Fruit fly (Drosophila melanogaster) whole organism, embryonic: Measurements from ENCODE around the gene CG32369.

Source experiments
- Abd-B ChIP-seq: fragments of 200-800 bp; sonication (Bioruptor generic); optimal IDR thresholded peaks from 2 replicates; lab custom pipeline; 2018; ENCODE audit warnings: missing biosample characterization, mild to moderate bottlenecking, missing genetic modification characterization, moderate library complexity
- CG11695 ChIP-seq: fragments of 200-800 bp; sonication (Bioruptor generic); IDR thresholded peaks from 3 replicates; pipeline ENCODE4 v1.3.6; 2022; ENCODE audit warnings: missing biosample characterization, missing genetic modification characterization
- CG13287 ChIP-seq: fragments of 200-800 bp; sonication (Bioruptor generic); IDR thresholded peaks from 2 replicates; pipeline ENCODE4 v1.3.6; 2022; ENCODE audit warnings: missing biosample characterization, missing genetic modification characterization; ENCODE audit not compliant: partially characterized antibody
- CG13775 ChIP-seq: fragments of 200-800 bp; sonication (Bioruptor generic); optimal IDR thresholded peaks from 3 replicates; lab custom pipeline; 2017; ENCODE audit warnings: missing biosample characterization, mild to moderate bottlenecking, missing genetic modification characterization
- CG18764 ChIP-seq: fragments of 200-800 bp; sonication (Bioruptor generic); optimal IDR thresholded peaks from 3 replicates; lab custom pipeline; 2016; ENCODE audit warnings: missing biosample characterization, missing genetic modification characterization
- CG31365 ChIP-seq: fragments of 200-800 bp; sonication (Bioruptor generic); optimal IDR thresholded peaks from 2 replicates; lab custom pipeline; 2018; ENCODE audit warnings: missing biosample characterization, mild to moderate bottlenecking, missing genetic modification characterization
- CG31441 ChIP-seq: fragments of 200-800 bp; sonication (Bioruptor generic); IDR thresholded peaks from 2 replicates; pipeline ENCODE4 v1.3.6; 2022; ENCODE audit warnings: missing biosample characterization, missing genetic modification characterization
- CG3163 ChIP-seq: fragments of 200-800 bp; sonication (Bioruptor generic); optimal IDR thresholded peaks from 3 replicates; lab custom pipeline; 2016; ENCODE audit warnings: missing biosample characterization, missing genetic modification characterization
- CG32532 ChIP-seq: fragments of 200-800 bp; sonication (Bioruptor generic); IDR thresholded peaks from 2 replicates; pipeline ENCODE4 v1.3.6; 2022; ENCODE audit warnings: missing biosample characterization, missing genetic modification characterization
- CG3838 ChIP-seq: fragments of 200-800 bp; sonication (Bioruptor generic); optimal IDR thresholded peaks from 3 replicates; lab custom pipeline; 2016; ENCODE audit warnings: missing biosample characterization, missing genetic modification characterization
- CG4360 ChIP-seq: fragments of 200-800 bp; sonication (Bioruptor generic); IDR thresholded peaks from 2 replicates; pipeline ENCODE4 v1.3.6; 2022; ENCODE audit warnings: missing biosample characterization, missing genetic modification characterization
- CG4404 ChIP-seq: fragments of 200-800 bp; sonication (Bioruptor generic); IDR thresholded peaks from 2 replicates; pipeline ENCODE4 v1.3.6; 2022; ENCODE audit warnings: missing biosample characterization, missing genetic modification characterization
- CG4617 ChIP-seq: fragments of 200-800 bp; sonication (Bioruptor generic); optimal IDR thresholded peaks from 3 replicates; lab custom pipeline; 2016; ENCODE audit warnings: missing biosample characterization, missing genetic modification characterization, borderline replicate concordance
- CG7963 ChIP-seq: fragments of 200-800 bp; sonication (Bioruptor generic); IDR thresholded peaks from 3 replicates; pipeline ENCODE4 v1.3.6; 2022; ENCODE audit warnings: missing biosample characterization, missing genetic modification characterization; ENCODE audit not compliant: partially characterized antibody
- CG8281 ChIP-seq: fragments of 200-800 bp; sonication (Bioruptor generic); optimal IDR thresholded peaks from 2 replicates; lab custom pipeline; 2018; ENCODE audit warnings: missing biosample characterization, mild to moderate bottlenecking, missing genetic modification characterization, moderate library complexity
- CG8924 ChIP-seq: fragments of 200-800 bp; optimal IDR thresholded peaks from 3 replicates; lab custom pipeline; 2019; ENCODE audit warnings: missing biosample characterization, mild to moderate bottlenecking, missing genetic modification characterization, moderate library complexity
- CG9817 ChIP-seq: fragments of 200-800 bp; sonication (Bioruptor generic); optimal IDR thresholded peaks from 2 replicates; lab custom pipeline; 2018; ENCODE audit warnings: missing biosample characterization, mild to moderate bottlenecking, missing genetic modification characterization, moderate library complexity
- CkIIα-i1 ChIP-seq: fragments of 200-800 bp; sonication (Bioruptor generic); IDR thresholded peaks from 2 replicates; pipeline ENCODE4 v1.3.6; 2022; ENCODE audit warnings: missing biosample characterization, missing genetic modification characterization
- CoRest ChIP-seq: fragments of 200-800 bp; sonication (Bioruptor generic); optimal IDR thresholded peaks from 3 replicates; lab custom pipeline; 2018; ENCODE audit warnings: missing biosample characterization, mild to moderate bottlenecking, missing genetic modification characterization, moderate library complexity
- E2f2 ChIP-seq: fragments of 200-800 bp; sonication (Bioruptor generic); IDR thresholded peaks from 2 replicates; pipeline ENCODE4 v1.3.6; 2022; ENCODE audit warnings: missing biosample characterization, missing genetic modification characterization
- ERR ChIP-seq: fragments of 200-800 bp; sonication (Bioruptor generic); optimal IDR thresholded peaks from 2 replicates; lab custom pipeline; 2016; ENCODE audit warnings: missing biosample characterization, missing genetic modification characterization
- HLH54F ChIP-seq: fragments of 200-800 bp; sonication (Bioruptor generic); optimal IDR thresholded peaks from 3 replicates; lab custom pipeline; 2016; ENCODE audit warnings: missing biosample characterization, missing genetic modification characterization
- Hr51 ChIP-seq, 2 experiments: fragments of 200-800 bp; sonication (Bioruptor generic); optimal IDR thresholded peaks; 2 replicates in 1 of 2; 3 replicates in 1 of 2; lab custom pipeline; 2016 to 2018; ENCODE audit warnings: missing biosample characterization in 2 of 2, missing genetic modification characterization in 2 of 2, mild to moderate bottlenecking in 1 of 2, moderate library complexity in 1 of 2
- Neu2 ChIP-seq: fragments of 200-800 bp; sonication (Bioruptor generic); optimal IDR thresholded peaks from 3 replicates; lab custom pipeline; 2016; ENCODE audit warnings: missing biosample characterization, missing genetic modification characterization, borderline replicate concordance
- Opbp ChIP-seq: fragments of 200-800 bp; sonication (Bioruptor generic); IDR thresholded peaks from 3 replicates; pipeline ENCODE4 v1.3.6; 2022; ENCODE audit warnings: missing biosample characterization, missing genetic modification characterization; ENCODE audit not compliant: partially characterized antibody
- Spps ChIP-seq: fragments of 200-800 bp; sonication (Bioruptor generic); optimal IDR thresholded peaks from 2 replicates; lab custom pipeline; 2018; ENCODE audit warnings: missing biosample characterization, mild to moderate bottlenecking, missing genetic modification characterization
- Sry-δ ChIP-seq: fragments of 200-800 bp; sonication (Bioruptor generic); optimal IDR thresholded peaks from 2 replicates; lab custom pipeline; 2016; ENCODE audit warnings: missing biosample characterization, missing genetic modification characterization
- Ssrp ChIP-seq: fragments of 200-800 bp; sonication (Bioruptor generic); optimal IDR thresholded peaks from 2 replicates; lab custom pipeline; 2018; ENCODE audit warnings: missing biosample characterization, mild to moderate bottlenecking, missing genetic modification characterization, moderate library complexity
- Trl ChIP-seq, 3 experiments: fragments of >200 bp in 2 of 3; fragments of 200-800 bp in 1 of 3; sonication (Bioruptor generic) in 1 of 3; optimal IDR thresholded peaks; 2 replicates in 1 of 3; 3 replicates in 2 of 3; lab custom pipeline; 2016 to 2017; ENCODE audit warnings: missing biosample characterization in 1 of 3, missing genetic modification characterization in 1 of 3
- ac ChIP-seq: fragments of 200-800 bp; sonication (Bioruptor generic); optimal IDR thresholded peaks from 3 replicates; lab custom pipeline; 2017; ENCODE audit warnings: missing biosample characterization, mild to moderate bottlenecking, missing genetic modification characterization
- al ChIP-seq: fragments of 200-800 bp; sonication (Bioruptor generic); IDR thresholded peaks from 2 replicates; pipeline ENCODE4 v1.3.6; 2022; ENCODE audit warnings: missing biosample characterization, missing genetic modification characterization
- bowl ChIP-seq: fragments of 200-800 bp; sonication (Bioruptor generic); IDR thresholded peaks from 2 replicates; pipeline ENCODE4 v1.3.6; 2022; ENCODE audit warnings: missing biosample characterization, missing genetic modification characterization
- cg ChIP-seq: fragments of 200-800 bp; sonication (Bioruptor generic); optimal IDR thresholded peaks from 3 replicates; lab custom pipeline; 2019; ENCODE audit warnings: missing biosample characterization, mild to moderate bottlenecking, missing genetic modification characterization, moderate library complexity
- ham ChIP-seq: fragments of 200-800 bp; sonication (Bioruptor generic); IDR thresholded peaks from 2 replicates; pipeline ENCODE4 v1.3.6; 2022; ENCODE audit warnings: missing biosample characterization, missing genetic modification characterization
- hkb ChIP-seq, 2 experiments: fragments of 200-800 bp in 1 of 2; fragments of >200 bp in 1 of 2; sonication (Bioruptor generic) in 1 of 2; IDR thresholded peaks in 1 of 2; optimal IDR thresholded peaks in 1 of 2; 2 replicates each; pipeline versions ENCODE4 v1.3.6 to Lab custom; 2017 to 2022; ENCODE audit warnings: missing biosample characterization in 1 of 2, missing genetic modification characterization in 1 of 2
- hth ChIP-seq: fragments of >200 bp; optimal IDR thresholded peaks from 2 replicates; lab custom pipeline; 2017; ENCODE audit warnings: inconsistent platforms
- ken ChIP-seq: fragments of 200-800 bp; sonication (Bioruptor generic); IDR thresholded peaks from 3 replicates; pipeline ENCODE4 v1.3.6; 2022; ENCODE audit warnings: missing biosample characterization, missing genetic modification characterization
- lilli ChIP-seq: fragments of 200-800 bp; sonication (Bioruptor generic); optimal IDR thresholded peaks from 3 replicates; lab custom pipeline; 2016; ENCODE audit warnings: missing biosample characterization, missing genetic modification characterization
- nau ChIP-seq: fragments of 200-800 bp; sonication (Bioruptor generic); optimal IDR thresholded peaks from 3 replicates; lab custom pipeline; 2017; ENCODE audit warnings: missing biosample characterization, mild to moderate bottlenecking, missing genetic modification characterization, missing genetic modification reagents
- pnt ChIP-seq: fragments of 200-800 bp; sonication (Bioruptor generic); optimal IDR thresholded peaks from 3 replicates; lab custom pipeline; 2016; ENCODE audit warnings: missing biosample characterization, missing genetic modification characterization
- psq ChIP-seq: fragments of 200-800 bp; sonication (Bioruptor generic); optimal IDR thresholded peaks from 2 replicates; lab custom pipeline; 2017; ENCODE audit warnings: missing biosample characterization, missing genetic modification characterization
- pum ChIP-seq: fragments of 200-800 bp; sonication (Bioruptor generic); optimal IDR thresholded peaks from 2 replicates; lab custom pipeline; 2016; ENCODE audit warnings: missing biosample characterization, missing genetic modification characterization
- ranshi ChIP-seq: fragments of 200-800 bp; sonication (Bioruptor generic); IDR thresholded peaks from 2 replicates; pipeline ENCODE4 v1.3.6; 2022; ENCODE audit warnings: missing biosample characterization, missing genetic modification characterization
- row ChIP-seq: fragments of 200-800 bp; sonication (Bioruptor generic); IDR thresholded peaks from 3 replicates; pipeline ENCODE4 v1.3.6; 2022; ENCODE audit warnings: missing biosample characterization, missing genetic modification characterization
- sc ChIP-seq, 3 experiments: fragments of >200 bp in 2 of 3; fragments of 200-800 bp in 1 of 3; sonication (Bioruptor generic) in 1 of 3; optimal IDR thresholded peaks; 2 replicates in 2 of 3; 3 replicates in 1 of 3; lab custom pipeline; 2017; ENCODE audit warnings: mild to moderate bottlenecking in 1 of 3, missing biosample characterization in 1 of 3, missing genetic modification characterization in 1 of 3, missing genetic modification reagents in 1 of 3
- sd ChIP-seq: fragments of 200-800 bp; sonication (Bioruptor generic); optimal IDR thresholded peaks from 3 replicates; lab custom pipeline; 2018; ENCODE audit warnings: missing biosample characterization, mild to moderate bottlenecking, missing genetic modification characterization, moderate library complexity
- slbo ChIP-seq: fragments of 200-800 bp; sonication (Bioruptor generic); IDR thresholded peaks from 2 replicates; pipeline ENCODE4 v1.3.6; 2022; ENCODE audit warnings: missing biosample characterization, missing genetic modification characterization
- stc ChIP-seq: fragments of 200-800 bp; sonication (Bioruptor generic); IDR thresholded peaks from 2 replicates; pipeline ENCODE4 v1.3.6; 2022; ENCODE audit warnings: missing biosample characterization, missing genetic modification characterization

CG32369 gene

DNA sequence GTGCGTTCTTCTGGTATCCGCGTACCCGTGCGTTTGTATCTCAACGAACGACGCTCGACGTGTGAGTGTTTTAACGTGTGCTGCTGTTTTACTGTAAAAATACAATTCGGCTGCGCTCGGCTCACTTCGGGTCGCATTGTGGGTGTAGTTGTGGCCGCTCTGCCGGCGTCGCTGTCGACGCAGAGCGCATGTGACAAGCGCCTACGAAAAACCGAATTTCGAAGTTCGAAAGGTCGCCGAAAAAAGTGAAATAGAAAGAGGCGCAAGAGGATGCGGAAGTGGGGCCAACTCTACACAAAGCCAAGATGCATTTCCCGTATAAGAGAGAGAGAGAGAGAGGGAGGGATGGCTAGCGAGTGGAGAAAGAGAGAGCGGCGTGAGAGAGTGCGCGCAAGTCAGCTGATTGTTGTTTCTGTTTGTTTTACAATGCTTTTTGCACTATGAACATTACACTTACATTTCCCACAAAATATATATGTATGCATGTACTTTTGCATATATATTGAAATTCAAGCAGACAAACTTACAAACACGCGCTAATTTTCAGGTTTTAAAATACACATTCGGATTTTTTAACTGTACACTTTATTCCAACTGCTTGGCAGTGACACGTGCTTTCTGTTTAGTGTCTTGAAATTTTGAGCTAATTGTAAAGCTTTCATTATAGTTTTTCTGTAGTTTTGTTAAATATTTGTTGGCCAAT lies 45.3 kb upstream of the CG32369 start (continued):
- TF ChIP-seq HLH54F, result no peak
- no peak for TF ChIP-seq slbo
- TF ChIP-seq ham (GFP tag; lab: Robert Waterston, UW), result no peak
- TF ChIP-seq CG8281, result peak; percentile 31
- no peak for TF ChIP-seq CG4360 (GFP tag; lab: Robert Waterston, UW)
- no peak for TF ChIP-seq bowl (GFP tag; lab: Robert Waterston, UW)
- peak; percentile 64; the same call in 1 of the 2 replicates for TF ChIP-seq CG31441
- no peak for TF ChIP-seq Neu2 (GFP tag; lab: Kevin White, UChicago)
- TF ChIP-seq pnt, result no peak
- TF ChIP-seq CG13287, result peak; percentile 43; the same call in 1 of the 2 replicates
- TF ChIP-seq Spps (tag; lab: Kevin White, UChicago), result peak; percentile 60
- TF ChIP-seq Abd-B (GFP tag; lab: Kevin White, UChicago), result no peak
- TF ChIP-seq Sry-δ (GFP tag; lab: Kevin White, UChicago), result no peak
- TF ChIP-seq Ssrp, result no peak
- peak; percentile 26 for TF ChIP-seq ac (GFP tag; lab: Kevin White, UChicago)
- TF ChIP-seq CG32532, result no peak; the same call in 1 of the 2 replicates
- peak; percentile 90 for TF ChIP-seq nau (GFP tag; lab: Kevin White, UChicago)
- TF ChIP-seq CkIIα-i1 (GFP tag; lab: Robert Waterston, UW), result no peak
- peak; percentile 36 for TF ChIP-seq ERR (GFP tag; lab: Kevin White, UChicago)
- TF ChIP-seq E2f2 (GFP tag; lab: Robert Waterston, UW), result no peak
- peak; percentile 92 to 93 for TF ChIP-seq Trl (optimal IDR thresholded peaks at IDR 0.05; lab: Kevin White, UChicago)
- peak; percentile 9 for TF ChIP-seq Trl (GFP tag; optimal IDR thresholded peaks at IDR 0.05; lab: Kevin White, UChicago)
- TF ChIP-seq CG13775 (GFP tag; lab: Kevin White, UChicago), result no peak
- peak; percentile 30; the same call in 1 of the 3 replicates for TF ChIP-seq CG11695 (GFP tag; lab: Robert Waterston, UW)
- peak; percentile 76 for TF ChIP-seq cg (GFP tag; lab: Kevin White, UChicago)
- TF ChIP-seq sc (optimal IDR thresholded peaks at IDR 0.05; lab: Kevin White, UChicago), result no peak
- TF ChIP-seq sc (GFP tag; optimal IDR thresholded peaks at IDR 0.05; lab: Kevin White, UChicago), result no peak
- no peak for TF ChIP-seq ken
- no peak for TF ChIP-seq psq (GFP tag; lab: Kevin White, UChicago)
- TF ChIP-seq CG9817 (tag; lab: Kevin White, UChicago), result no peak
- no peak for TF ChIP-seq CG18764 (GFP tag; lab: Kevin White, UChicago)
- peak; percentile 65; the same call in 1 of the 2 replicates for TF ChIP-seq stc
- TF ChIP-seq CG4617 (GFP tag; lab: Kevin White, UChicago), result no peak
- peak; percentile 33 for TF ChIP-seq CG8924 (tag; lab: Kevin White, UChicago)
- no peak for TF ChIP-seq CoRest (tag; lab: Kevin White, UChicago)
- TF ChIP-seq CG7963 (GFP tag; lab: Robert Waterston, UW), result no peak
- TF ChIP-seq Opbp (GFP tag; lab: Robert Waterston, UW), result peak; percentile 28; the same call in 1 of the 3 replicates
- TF ChIP-seq hkb (optimal IDR thresholded peaks at IDR 0.05; lab: Kevin White, UChicago), result no peak
- peak; percentile 80 for TF ChIP-seq hkb (GFP tag; IDR thresholded peaks at IDR 0.05; lab: Robert Waterston, UW)
- no peak for TF ChIP-seq CG3838 (GFP tag; lab: Kevin White, UChicago)
- TF ChIP-seq al (GFP tag; lab: Robert Waterston, UW), result no peak
- TF ChIP-seq pum (GFP tag; lab: Kevin White, UChicago), result no peak
- TF ChIP-seq lilli (GFP tag; lab: Kevin White, UChicago), result peak; percentile 37
- no peak; the same call in 1 of the 2 replicates for TF ChIP-seq ranshi (GFP tag; lab: Robert Waterston, UW)
- TF ChIP-seq hth, result no peak
- TF ChIP-seq CG3163 (GFP tag; lab: Kevin White, UChicago), result peak; percentile 9
- peak; percentile 88 for TF ChIP-seq CG31365
- TF ChIP-seq row, result peak; percentile 44; the same call in 1 of the 3 replicates
- TF ChIP-seq sd (tag; lab: Kevin White, UChicago), result peak; percentile 25
- TF ChIP-seq Hr51 (GFP tag; optimal IDR thresholded peaks at IDR 0.05; lab: Kevin White, UChicago), result peak in 1 of 2 experiments; percentile 28
- TF ChIP-seq CG4404 (GFP tag; lab: Robert Waterston, UW), result no peak
